Worm (Caenorhabditis elegans) whole organism, L2 larva: ENCODE measurements around the gene Y59H11AM.4.
A peak's percentile ranks its signal among the peaks of the same experiment; 100 is the strongest.

Experiments used
- ceh-16 ChIP-seq: fragments of 150-350 bp; optimal IDR thresholded peaks from 2 replicates; lab custom pipeline; 2014; ENCODE audit warnings: missing biosample characterization, missing genetic modification characterization
- dmd-4 ChIP-seq: sonication (generic microtip); optimal IDR thresholded peaks from 2 replicates; lab custom pipeline; 2017; ENCODE audit warnings: missing biosample characterization, missing genetic modification characterization
- elt-1 ChIP-seq: fragments of 150-350 bp; optimal IDR thresholded peaks from 2 replicates; lab custom pipeline; 2014; ENCODE audit warnings: missing biosample characterization, missing genetic modification characterization
- fos-1 ChIP-seq: fragments of 150-350 bp; optimal IDR thresholded peaks from 2 replicates; lab custom pipeline; 2014; ENCODE audit warnings: missing biosample characterization, missing genetic modification characterization
- lin-11 ChIP-seq: fragments of 150-350 bp; sonication (generic microtip); optimal IDR thresholded peaks from 2 replicates; lab custom pipeline; 2014; ENCODE audit warnings: missing biosample characterization, missing genetic modification characterization, inconsistent platforms, mixed read lengths
- lsy-2 ChIP-seq, 2 experiments: fragments of 150-350 bp in 1 of 2; sonication (generic microtip) in 1 of 2; optimal IDR thresholded peaks; 2 replicates each; lab custom pipeline; 2014 to 2017; ENCODE audit warnings: missing biosample characterization in 2 of 2, missing genetic modification characterization in 2 of 2
- mbf-1 ChIP-seq: sonication (generic microtip); optimal IDR thresholded peaks from 2 replicates; lab custom pipeline; 2017; ENCODE audit warnings: missing biosample characterization, missing genetic modification characterization
- nhr-23 ChIP-seq: fragments of 150-350 bp; optimal IDR thresholded peaks from 2 replicates; lab custom pipeline; 2014; ENCODE audit warnings: missing biosample characterization, missing genetic modification reagents, missing genetic modification characterization
- skn-1 ChIP-seq: sonication (generic microtip); optimal IDR thresholded peaks from 2 replicates; lab custom pipeline; 2017; ENCODE audit warnings: missing biosample characterization, missing genetic modification characterization
- sma-9 ChIP-seq, 2 experiments: fragments of 150-350 bp in 1 of 2; sonication (generic microtip) in 1 of 2; optimal IDR thresholded peaks; 2 replicates each; lab custom pipeline; 2014 to 2016; ENCODE audit warnings: missing genetic modification characterization in 2 of 2, mild to moderate bottlenecking in 1 of 2, missing biosample characterization in 1 of 2, missing compliant biosample characterization in 1 of 2, missing genetic modification reagents in 1 of 2, moderate library complexity in 1 of 2
- snpc-4 ChIP-seq: fragments of 150-350 bp; optimal IDR thresholded peaks from 2 replicates; lab custom pipeline; 2014; ENCODE audit warnings: missing biosample characterization, missing genetic modification characterization
- unc-39 ChIP-seq: fragments of 150-350 bp; optimal IDR thresholded peaks from 2 replicates; lab custom pipeline; 2014; ENCODE audit warnings: missing biosample characterization, missing genetic modification characterization
- unc-62 ChIP-seq: fragments of 150-350 bp; optimal IDR thresholded peaks from 2 replicates; lab custom pipeline; 2014; ENCODE audit warnings: missing biosample characterization, missing genetic modification reagents, missing genetic modification characterization

ce11 chrIV:8540268-8540667, 29.9 kb downstream of the Y59H11AM.4 start:
- TF ChIP-seq snpc-4, result no peak
- no peak for TF ChIP-seq lsy-2 (tag; optimal IDR thresholded peaks at IDR 0.05; lab: Kevin White, UChicago)
- no peak for TF ChIP-seq ceh-16 (tag; lab: Kevin White, UChicago)
- no peak for TF ChIP-seq lin-11 (tag; lab: Kevin White, UChicago)
- peak; percentile 95 for TF ChIP-seq fos-1
- no peak for TF ChIP-seq unc-62 (GFP tag; lab: Kevin White, UChicago)
- TF ChIP-seq mbf-1, result no peak
- TF ChIP-seq sma-9 (GFP tag; optimal IDR thresholded peaks at IDR 0.05; lab: Kevin White, UChicago), result peak; percentile 33
- no peak for TF ChIP-seq sma-9 (tag; optimal IDR thresholded peaks at IDR 0.05; lab: Kevin White, UChicago)
- no peak for TF ChIP-seq nhr-23 (tag; lab: Kevin White, UChicago)
- no peak for TF ChIP-seq dmd-4 (tag; lab: Kevin White, UChicago)
- no peak for TF ChIP-seq unc-39 (tag; lab: Kevin White, UChicago)
- no peak for TF ChIP-seq elt-1
- no peak for TF ChIP-seq skn-1 (tag; lab: Kevin White, UChicago)
